Worm (Caenorhabditis elegans) whole organism, late embryonic: ENCODE results near the gene abcf-1.

Experiments
- F13H6.1 ChIP-seq: sonication (generic microtip); optimal IDR thresholded peaks from 2 replicates; lab custom pipeline; 2016; ENCODE audit warnings: missing genetic modification characterization, missing compliant biosample characterization
- ama-1 ChIP-seq: fragments of 150-350 bp; optimal IDR thresholded peaks from 2 replicates; lab custom pipeline; 2014
- ceh-24 ChIP-seq: sonication (generic microtip); optimal IDR thresholded peaks from 2 replicates; lab custom pipeline; 2016; ENCODE audit warnings: mild to moderate bottlenecking, missing genetic modification characterization, missing compliant biosample characterization
- elt-2 ChIP-seq: sonication (generic microtip); optimal IDR thresholded peaks from 2 replicates; lab custom pipeline; 2016; ENCODE audit warnings: missing genetic modification reagents, missing genetic modification characterization, missing compliant biosample characterization
- fkh-10 ChIP-seq: fragments of 150-350 bp; optimal IDR thresholded peaks from 2 replicates; lab custom pipeline; 2014; ENCODE audit warnings: missing biosample characterization, missing genetic modification reagents, missing genetic modification characterization
- lin-11 ChIP-seq: fragments of 200-800 bp; sonication (Bioruptor generic); optimal IDR thresholded peaks from 2 replicates; lab custom pipeline; 2018; ENCODE audit warnings: mild to moderate bottlenecking, missing genetic modification characterization, missing compliant biosample characterization
- nfya-1 ChIP-seq: sonication (generic microtip); optimal IDR thresholded peaks from 2 replicates; lab custom pipeline; 2017; ENCODE audit warnings: missing genetic modification characterization, mild to moderate bottlenecking, missing compliant biosample characterization, antibody characterized with exemption, moderate library complexity
- pag-3 ChIP-seq: sonication (generic microtip); optimal IDR thresholded peaks from 2 replicates; lab custom pipeline; 2016; ENCODE audit warnings: missing compliant biosample characterization, missing genetic modification characterization, borderline replicate concordance
- unc-86 ChIP-seq: sonication (generic microtip); optimal IDR thresholded peaks from 2 replicates; lab custom pipeline; 2016; ENCODE audit warnings: missing genetic modification characterization, missing compliant biosample characterization

- no peak for TF ChIP-seq ama-1 (lab: Kevin White, UChicago)
- no peak for TF ChIP-seq lin-11 (tag; lab: Kevin White, UChicago)
- no peak for TF ChIP-seq elt-2 (tag; lab: Kevin White, UChicago)
- TF ChIP-seq pag-3 (tag; lab: Kevin White, UChicago) = no peak
- TF ChIP-seq nfya-1 (tag; lab: Kevin White, UChicago) = no peak
- no peak for TF ChIP-seq F13H6.1 (tag; lab: Kevin White, UChicago)
- TF ChIP-seq fkh-10 = no peak
- no peak for TF ChIP-seq unc-86 (tag; lab: Kevin White, UChicago)
- TF ChIP-seq ceh-24 (tag; lab: Kevin White, UChicago) = no peak
These were observed 37.3 kb downstream of the abcf-1 start, which contains the start of gene R11D1.12 for ce11 chrV:12725893-12726292.
